Worm (Caenorhabditis elegans) whole organism, L4 larva: Measurements from ENCODE around the gene edg-1.

Experiments
- ama-1 ChIP-seq: fragments of 150-350 bp; optimal IDR thresholded peaks from 2 replicates; lab custom pipeline; 2014; ENCODE audit warnings: inconsistent platforms, mixed read lengths
- cey-2 ChIP-seq: sonication (generic microtip); optimal IDR thresholded peaks from 3 replicates; lab custom pipeline; 2017; ENCODE audit warnings: missing genetic modification characterization, mild to moderate bottlenecking, missing compliant biosample characterization, antibody characterized with exemption, borderline replicate concordance; ENCODE audit not compliant: insufficient read depth
- dve-1 ChIP-seq: sonication (generic microtip); optimal IDR thresholded peaks from 2 replicates; lab custom pipeline; 2017; ENCODE audit warnings: antibody characterized with exemption, mild to moderate bottlenecking, missing genetic modification characterization, missing compliant biosample characterization; ENCODE audit not compliant: insufficient read depth
- egl-27 ChIP-seq: sonication (generic microtip); optimal IDR thresholded peaks from 3 replicates; lab custom pipeline; 2017; ENCODE audit warnings: missing biosample characterization, missing genetic modification reagents, missing genetic modification characterization
- fkh-10 ChIP-seq: fragments of 150-350 bp; optimal IDR thresholded peaks from 2 replicates; lab custom pipeline; 2014; ENCODE audit warnings: missing biosample characterization, missing genetic modification reagents, missing genetic modification characterization
- fos-1 ChIP-seq: fragments of 150-350 bp; optimal IDR thresholded peaks from 2 replicates; lab custom pipeline; 2014; ENCODE audit warnings: missing biosample characterization, missing genetic modification characterization
- pqm-1 ChIP-seq: sonication (generic microtip); optimal IDR thresholded peaks from 2 replicates; lab custom pipeline; 2017; ENCODE audit warnings: missing biosample characterization, missing genetic modification characterization
- unc-130 ChIP-seq: sonication (generic microtip); optimal IDR thresholded peaks from 2 replicates; lab custom pipeline; 2016; ENCODE audit warnings: missing genetic modification reagents, missing genetic modification characterization, missing compliant biosample characterization
- unc-62 ChIP-seq, 3 experiments: fragments of 150-350 bp in 1 of 3; sonication (generic microtip); optimal IDR thresholded peaks in 2 of 3; peaks in 1 of 3; 1 replicate in 1 of 3; 2 replicates in 2 of 3; lab custom pipeline; 2014 to 2017; ENCODE audit warnings: missing biosample characterization in 3 of 3, missing genetic modification characterization in 3 of 3, missing genetic modification reagents in 3 of 3, missing genotype in 1 of 3

ce11 chrIV:11314885-11315284 is 5.7 kb upstream of the edg-1 start, which contains the start of the genes B0035.3, B0035.22 and pfd-4:
- TF ChIP-seq cey-2 (tag; lab: Kevin White, UChicago) (no peak), ama-1 (lab: Kevin White, UChicago) (no peak), pqm-1 (tag; lab: Kevin White, UChicago) (no peak), dve-1 (peak; percentile 63), unc-62 (GFP tag; optimal IDR thresholded peaks at IDR 0.05 in 1 of 2; lab: Kevin White, UChicago) (no peak), unc-62 (tag; optimal IDR thresholded peaks at IDR 0.05; lab: Kevin White, UChicago) (no peak), fos-1 (tag; lab: Kevin White, UChicago) (no peak), unc-130 (peak; percentile 74), egl-27 (tag; lab: Kevin White, UChicago) (no peak), fkh-10 (GFP tag; lab: Kevin White, UChicago) (no peak)
